Fruit fly (Drosophila melanogaster): ENCODE measurements around the gene CG14321.

DNA sequence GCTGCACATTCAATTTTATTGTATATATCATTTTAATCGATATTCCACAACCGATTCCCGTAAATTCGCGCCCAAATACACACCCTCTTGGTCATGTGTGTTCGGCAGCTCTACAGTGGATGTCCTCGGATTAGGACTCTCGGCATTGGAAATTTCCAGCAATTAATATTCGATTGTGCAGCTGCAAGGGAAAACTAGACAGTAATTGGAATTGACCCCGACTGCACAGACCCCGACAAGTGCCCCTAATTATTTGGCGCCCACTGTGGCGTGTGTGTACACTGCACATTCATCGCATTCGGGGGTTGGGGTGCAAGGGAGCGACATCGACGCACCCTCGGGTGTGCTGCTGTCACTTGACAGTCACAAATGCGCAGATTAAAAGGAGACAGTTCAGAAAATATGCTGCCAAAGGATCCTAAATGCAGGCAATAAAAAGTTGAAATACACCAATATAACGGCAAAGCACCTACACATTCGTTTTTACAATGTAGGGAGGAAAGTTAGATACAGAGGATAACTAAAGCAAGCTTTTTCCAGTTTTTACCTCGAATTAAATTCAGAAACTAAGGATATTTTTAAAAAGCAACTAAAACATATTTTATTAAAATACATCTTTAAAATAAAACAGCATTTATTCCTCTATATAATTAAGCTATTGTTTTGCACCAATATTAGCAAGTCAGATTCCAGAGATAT, 24.5 kb upstream of the CG14321 start:
- TF ChIP-seq CG34367 (tag; optimal IDR thresholded peaks at IDR 0.05): no peak
- no peak for TF ChIP-seq D1 (tag; optimal IDR thresholded peaks at IDR 0.05)
- TF ChIP-seq CG8301 (tag; optimal IDR thresholded peaks at IDR 0.05): no peak
- TF ChIP-seq CG4496 (GFP tag; IDR thresholded peaks at IDR 0.05): no peak
- no peak for TF ChIP-seq CG32121 (GFP tag; IDR thresholded peaks at IDR 0.05)
